Worm (Caenorhabditis elegans) whole organism, L4/young adult: Measurements from ENCODE around the gene ref-1.

Source experiments
- W03F9.2 ChIP-seq: fragments of 150-350 bp; optimal IDR thresholded peaks from 2 replicates; lab custom pipeline; 2014; ENCODE audit warnings: missing biosample characterization, missing genetic modification characterization
- dao-5 ChIP-seq: sonication (generic microtip); optimal IDR thresholded peaks from 2 replicates; lab custom pipeline; 2016; ENCODE audit warnings: missing genotype, missing genetic modification characterization, moderate library complexity, missing compliant biosample characterization
- him-1 ChIP-seq: sonication (generic microtip); optimal IDR thresholded peaks from 2 replicates; lab custom pipeline; 2016; ENCODE audit warnings: missing genotype, missing genetic modification reagents, missing genetic modification characterization, missing compliant biosample characterization

DNA sequence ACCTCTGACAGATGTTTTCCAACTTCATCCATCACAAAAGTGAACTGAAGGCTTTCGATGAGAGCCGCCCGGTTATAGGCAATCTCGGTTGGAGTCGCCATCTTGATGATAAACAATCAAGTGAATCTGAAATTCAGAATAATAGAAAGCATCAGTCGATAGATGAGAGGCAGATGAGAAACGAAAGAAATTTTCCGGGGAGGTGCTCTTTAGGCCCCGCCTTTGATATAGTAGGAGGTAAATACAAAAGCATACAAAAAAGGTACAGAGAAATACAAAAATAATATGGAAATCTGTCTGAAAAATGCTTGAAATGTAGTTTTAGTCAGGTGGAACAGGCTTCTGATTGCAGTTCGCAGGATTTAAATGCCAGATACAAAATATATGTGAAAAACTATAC is 35.6 kb upstream of the ref-1 start, which contains the start of gene srd-1:
- TF ChIP-seq W03F9.2 (tag; lab: Kevin White, UChicago) (no peak), him-1 (tag; lab: Kevin White, UChicago) (no peak), dao-5 (tag; lab: Kevin White, UChicago) (no peak)
